Fruit fly (Drosophila melanogaster) S2 (cell line): ENCODE data around the gene CG2059.

Experiments
- CG8478 ChIP-seq: fragments of >200 bp; optimal IDR thresholded peaks from 2 replicates; lab custom pipeline; 2018
- CTCF ChIP-seq, 2 experiments: fragments of >200 bp; optimal IDR thresholded peaks; 2 replicates each; lab custom pipeline; 2018

- no peak for TF ChIP-seq CG8478 (lab: Kevin White, UChicago)
- TF ChIP-seq CTCF (optimal IDR thresholded peaks at IDR 0.05; lab: Kevin White, UChicago), result no peak
Measured at dm6 chrX:7302329-7302728, 16.2 kb downstream of the CG2059 start.
